Worm (Caenorhabditis elegans) whole organism, early embryonic: Measurements from ENCODE around the gene gck-1.

Source experiments
- B0310.2 ChIP-seq: sonication (generic microtip); optimal IDR thresholded peaks from 2 replicates; lab custom pipeline; 2016; ENCODE audit warnings: mild to moderate bottlenecking, missing genetic modification characterization, missing compliant biosample characterization
- F13C5.2 ChIP-seq: sonication (generic microtip); optimal IDR thresholded peaks from 2 replicates; lab custom pipeline; 2017; ENCODE audit warnings: mild to moderate bottlenecking, missing genetic modification characterization, inconsistent platforms, missing compliant biosample characterization
- aly-1 ChIP-seq: sonication (generic microtip); optimal IDR thresholded peaks from 2 replicates; lab custom pipeline; 2016; ENCODE audit warnings: missing genetic modification characterization, missing compliant biosample characterization
- ama-1 ChIP-seq: fragments of 150-350 bp; optimal IDR thresholded peaks from 2 replicates; lab custom pipeline; 2014
- ceh-13 ChIP-seq: fragments of 200-800 bp; sonication (Bioruptor generic); optimal IDR thresholded peaks from 2 replicates; lab custom pipeline; 2018; ENCODE audit warnings: mild to moderate bottlenecking, missing genetic modification characterization, missing compliant biosample characterization
- ceh-36 ChIP-seq: sonication (generic microtip); optimal IDR thresholded peaks from 2 replicates; lab custom pipeline; 2016; ENCODE audit warnings: missing genetic modification characterization, inconsistent platforms, missing compliant biosample characterization
- ets-7 ChIP-seq: sonication (generic microtip); optimal IDR thresholded peaks from 2 replicates; lab custom pipeline; 2016; ENCODE audit warnings: missing genotype, missing genetic modification characterization, missing compliant biosample characterization
- flt-1 ChIP-seq: fragments of 200-800 bp; sonication (Bioruptor generic); IDR thresholded peaks from 2 replicates; pipeline ENCODE4 v1.3.6; 2022; ENCODE audit warnings: missing genetic modification characterization, missing compliant biosample characterization
- hmbx-1 ChIP-seq: sonication (generic microtip); optimal IDR thresholded peaks from 2 replicates; lab custom pipeline; 2016; ENCODE audit warnings: mild to moderate bottlenecking, missing genetic modification characterization, missing compliant biosample characterization
- hmg-4 ChIP-seq: fragments of 200-800 bp; sonication (Bioruptor generic); optimal IDR thresholded peaks from 2 replicates; lab custom pipeline; 2018; ENCODE audit warnings: mild to moderate bottlenecking, missing genetic modification characterization, missing compliant biosample characterization
- hnd-1 ChIP-seq: sonication (generic microtip); optimal IDR thresholded peaks from 2 replicates; lab custom pipeline; 2016; ENCODE audit warnings: missing genetic modification characterization, missing compliant biosample characterization
- pes-1 ChIP-seq: fragments of 200-800 bp; sonication (Bioruptor generic); IDR thresholded peaks from 2 replicates; pipeline ENCODE4 v1.3.6; 2022; ENCODE audit warnings: missing genetic modification reagents, missing genetic modification characterization, missing compliant biosample characterization
- scrt-1 ChIP-seq: fragments of 200-800 bp; sonication (Bioruptor generic); IDR thresholded peaks from 2 replicates; pipeline ENCODE4 v1.3.6; 2022; ENCODE audit warnings: missing genetic modification characterization, missing compliant biosample characterization
- sea-1 ChIP-seq: fragments of 200-800 bp; sonication (Bioruptor generic); conservative IDR thresholded peaks from 2 replicates; pipeline ENCODE4 v1.3.6; 2022; ENCODE audit warnings: missing genetic modification characterization, missing compliant biosample characterization
- tbx-11 ChIP-seq: fragments of 200-800 bp; sonication (Bioruptor generic); IDR thresholded peaks from 2 replicates; pipeline ENCODE4 v1.3.6; 2022; ENCODE audit warnings: missing genetic modification characterization, missing compliant biosample characterization
- tbx-37 ChIP-seq: fragments of 200-800 bp; sonication (Bioruptor generic); conservative IDR thresholded peaks from 2 replicates; pipeline ENCODE4 v1.3.6; 2022; ENCODE audit warnings: missing genetic modification reagents, missing genetic modification characterization, missing compliant biosample characterization
- tra-4 ChIP-seq: sonication (generic microtip); optimal IDR thresholded peaks from 2 replicates; lab custom pipeline; 2017; ENCODE audit warnings: missing genetic modification characterization, missing compliant biosample characterization

gck-1 gene

ce11 chrV:8939424-8940065, 8.1 kb upstream of the gck-1 start:
- no peak for TF ChIP-seq pes-1
- TF ChIP-seq B0310.2 = no peak
- no peak for TF ChIP-seq sea-1 (GFP tag; lab: Robert Waterston, UW)
- no peak for TF ChIP-seq ceh-13
- TF ChIP-seq tbx-37 (GFP tag; lab: Robert Waterston, UW) = no peak
- no peak for TF ChIP-seq ama-1 (lab: Kevin White, UChicago)
- TF ChIP-seq hnd-1 (tag; lab: Kevin White, UChicago) = no peak
- no peak for TF ChIP-seq hmg-4
- TF ChIP-seq tra-4 (tag; lab: Kevin White, UChicago) = no peak

ce11 chrV:8940419-8940818, 7.2 kb upstream of the gck-1 start:
- TF ChIP-seq hmbx-1 (tag; lab: Kevin White, UChicago) (no peak), flt-1 (GFP tag; lab: Robert Waterston, UW) (no peak), tra-4 (tag; lab: Kevin White, UChicago) (no peak), ama-1 (lab: Kevin White, UChicago) (no peak), B0310.2 (no peak), pes-1 (no peak), sea-1 (GFP tag; lab: Robert Waterston, UW) (no peak), ets-7 (no peak), ceh-13 (no peak), hnd-1 (tag; lab: Kevin White, UChicago) (no peak), tbx-37 (GFP tag; lab: Robert Waterston, UW) (no peak), scrt-1 (GFP tag; lab: Robert Waterston, UW) (no peak)

ce11 chrV:8942437-8942978, 5.1 kb upstream of the gck-1 start:
- TF ChIP-seq ceh-13 = no peak
- TF ChIP-seq hmg-4 = no peak
- TF ChIP-seq tbx-11 (GFP tag; lab: Robert Waterston, UW) = no peak
- TF ChIP-seq hnd-1 (tag; lab: Kevin White, UChicago) = no peak
- no peak for TF ChIP-seq hmbx-1 (tag; lab: Kevin White, UChicago)
- no peak for TF ChIP-seq scrt-1 (GFP tag; lab: Robert Waterston, UW)
- TF ChIP-seq F13C5.2 (tag; lab: Kevin White, UChicago) = no peak
- TF ChIP-seq tra-4 (tag; lab: Kevin White, UChicago) = no peak
- TF ChIP-seq aly-1 = no peak
- no peak for TF ChIP-seq ceh-36 (tag; lab: Kevin White, UChicago)
- TF ChIP-seq B0310.2 = no peak

ce11 chrV:8943963-8944362, 3.6 kb upstream of the gck-1 start, which contains the start of gene T19A5.3:
TSS of gene T19A5.3 (minus strand) at chrV:8944063.
- no peak for TF ChIP-seq pes-1

- TF ChIP-seq F13C5.2 (tag; lab: Kevin White, UChicago) (no peak), ets-7 (no peak), hmg-4 (no peak), tra-4 (tag; lab: Kevin White, UChicago) (no peak), tbx-11 (GFP tag; lab: Robert Waterston, UW) (no peak), ceh-36 (tag; lab: Kevin White, UChicago) (no peak), scrt-1 (GFP tag; lab: Robert Waterston, UW) (no peak), hmbx-1 (tag; lab: Kevin White, UChicago) (no peak), ama-1 (lab: Kevin White, UChicago) (no peak), pes-1 (no peak), tbx-37 (GFP tag; lab: Robert Waterston, UW) (no peak), sea-1 (GFP tag; lab: Robert Waterston, UW) (no peak), aly-1 (no peak), B0310.2 (no peak), flt-1 (GFP tag; lab: Robert Waterston, UW) (no peak), ceh-13 (no peak)
These were observed 3.1 kb upstream of the gck-1 start for ce11 chrV:8944481-8944880.

ce11 chrV:8946142-8946541, 1.5 kb upstream of the gck-1 start:
- TF ChIP-seq ets-7 (no peak), hnd-1 (tag; lab: Kevin White, UChicago) (no peak), hmbx-1 (tag; lab: Kevin White, UChicago) (no peak), flt-1 (GFP tag; lab: Robert Waterston, UW) (no peak), scrt-1 (GFP tag; lab: Robert Waterston, UW) (no peak), ceh-13 (no peak), pes-1 (no peak), tbx-37 (GFP tag; lab: Robert Waterston, UW) (no peak), hmg-4 (no peak), tbx-11 (GFP tag; lab: Robert Waterston, UW) (no peak), tra-4 (tag; lab: Kevin White, UChicago) (no peak), sea-1 (GFP tag; lab: Robert Waterston, UW) (no peak), F13C5.2 (tag; lab: Kevin White, UChicago) (no peak), ama-1 (lab: Kevin White, UChicago) (no peak), B0310.2 (no peak)

ce11 chrV:8948365-8948764, 766 bp downstream of the gck-1 start:
- TF ChIP-seq F13C5.2 (tag; lab: Kevin White, UChicago) (no peak), hmbx-1 (tag; lab: Kevin White, UChicago) (no peak), ets-7 (no peak), pes-1 (no peak), ceh-13 (no peak), B0310.2 (no peak), hnd-1 (tag; lab: Kevin White, UChicago) (no peak), hmg-4 (no peak), flt-1 (GFP tag; lab: Robert Waterston, UW) (no peak), tbx-37 (GFP tag; lab: Robert Waterston, UW) (no peak), tbx-11 (GFP tag; lab: Robert Waterston, UW) (no peak), aly-1 (no peak), tra-4 (tag; lab: Kevin White, UChicago) (no peak), ama-1 (lab: Kevin White, UChicago) (no peak)
